Worm (Caenorhabditis elegans): ENCODE data around the gene cct-3.
A peak's percentile ranks its signal among the peaks of the same experiment; 100 is the strongest.

Gene cct-3

ce11 chrII:2219880-2220279 is 13.5 kb upstream of the cct-3 start, which contains the start of gene Y59C2A.3:
Y59C2A.3 (minus strand) TSS chrII:2219921.
- TF ChIP-seq syd-9 (tag; optimal IDR thresholded peaks at IDR 0.05) (peak; percentile 28), ceh-31 (tag; optimal IDR thresholded peaks at IDR 0.05) (peak; percentile 61), lin-11 (tag; optimal IDR thresholded peaks at IDR 0.05) (no peak), T23F11.4 (GFP tag; optimal IDR thresholded peaks at IDR 0.05) (no peak), dmd-4 (tag; optimal IDR thresholded peaks at IDR 0.05; ENCODE audit: borderline replicate concordance) (no peak), hlh-15 (tag; optimal IDR thresholded peaks at IDR 0.05) (no peak), pha-4 (tag; optimal IDR thresholded peaks at IDR 0.05) (no peak), gmeb-2 (tag; optimal IDR thresholded peaks at IDR 0.05) (no peak), ets-4 (tag; optimal IDR thresholded peaks at IDR 0.05) (no peak), sdc-2 (tag; optimal IDR thresholded peaks at IDR 0.05) (no peak), unc-55 (GFP tag; optimal IDR thresholded peaks at IDR 0.05) (peak; percentile 35), elt-4 (tag; optimal IDR thresholded peaks at IDR 0.05) (no peak), C38D4.7 (GFP tag; optimal IDR thresholded peaks at IDR 0.05) (no peak), hlh-30 (tag; optimal IDR thresholded peaks at IDR 0.05; ENCODE audit: insufficient read depth) (peak; percentile 38), npax-4 (tag; optimal IDR thresholded peaks at IDR 0.05) (no peak), ttx-3 (tag; optimal IDR thresholded peaks at IDR 0.05) (no peak), K09A11.1 (tag; optimal IDR thresholded peaks at IDR 0.05; ENCODE audit: insufficient read depth) (no peak), ceh-9 (tag; optimal IDR thresholded peaks at IDR 0.05) (no peak), pqm-1 (tag; optimal IDR thresholded peaks at IDR 0.05) (no peak), ama-1 (optimal IDR thresholded peaks at IDR 0.05) (no peak), ceh-14 (tag; optimal IDR thresholded peaks at IDR 0.05) (peak; percentile 24), unc-42 (tag; optimal IDR thresholded peaks at IDR 0.05) (peak; percentile 58), K02D7.2 (tag; optimal IDR thresholded peaks at IDR 0.05) (no peak), unc-86 (tag; optimal IDR thresholded peaks at IDR 0.05) (no peak), ceh-2 (tag; optimal IDR thresholded peaks at IDR 0.05) (no peak), nhr-11 (tag; optimal IDR thresholded peaks at IDR 0.05) (no peak), pros-1 (tag; optimal IDR thresholded peaks at IDR 0.05) (peak; percentile 16), pax-1 (tag; optimal IDR thresholded peaks at IDR 0.05) (no peak), hlh-8 (tag; optimal IDR thresholded peaks at IDR 0.05) (no peak), ceh-24 (tag; optimal IDR thresholded peaks at IDR 0.05) (no peak), hlh-6 (tag; optimal IDR thresholded peaks at IDR 0.05) (no peak), dve-1 (tag; optimal IDR thresholded peaks at IDR 0.05) (peak; percentile 32), ceh-45 (GFP tag; IDR thresholded peaks at IDR 0.05) (no peak), pat-9 (tag; optimal IDR thresholded peaks at IDR 0.05) (no peak), ceh-19 (GFP tag; optimal IDR thresholded peaks at IDR 0.05) (no peak), zip-5 (tag; optimal IDR thresholded peaks at IDR 0.05) (no peak), eyg-1 (tag; optimal IDR thresholded peaks at IDR 0.05) (no peak), sox-4 (tag; optimal IDR thresholded peaks at IDR 0.05) (no peak), ceh-48 (tag; optimal IDR thresholded peaks at IDR 0.05) (peak; percentile 85), ceh-6 (GFP tag; optimal IDR thresholded peaks at IDR 0.05) (no peak), nfya-1 (tag; optimal IDR thresholded peaks at IDR 0.05) (peak; percentile 61), lim-6 (tag; optimal IDR thresholded peaks at IDR 0.05) (no peak), pag-3 (tag; optimal IDR thresholded peaks at IDR 0.05; ENCODE audit: borderline replicate concordance) (no peak), tbx-2 (tag; optimal IDR thresholded peaks at IDR 0.05) (peak; percentile 56), F13H6.1 (tag; optimal IDR thresholded peaks at IDR 0.05) (no peak), mec-3 (tag; optimal IDR thresholded peaks at IDR 0.05; ENCODE audit: borderline replicate concordance) (no peak), madf-2 (tag; optimal IDR thresholded peaks at IDR 0.05) (no peak), fkh-6 (tag; optimal IDR thresholded peaks at IDR 0.05) (no peak), ceh-22 (tag; optimal IDR thresholded peaks at IDR 0.05) (no peak), ceh-34 (tag; optimal IDR thresholded peaks at IDR 0.05) (peak; percentile 35), fkh-10 (GFP tag; optimal IDR thresholded peaks at IDR 0.05) (no peak), Y22D7AL.16 (tag; optimal IDR thresholded peaks at IDR 0.05) (no peak), fax-1 (tag; optimal IDR thresholded peaks at IDR 0.05) (no peak), sox-2 (GFP tag; IDR thresholded peaks at IDR 0.05) (peak; percentile 29)

All from whole organism, late embryonic.